Fruit fly (Drosophila melanogaster) whole organism, embryonic: ENCODE data around the gene Ssu72.

ENCODE experiments used
- ATbp ChIP-seq: fragments of 200-800 bp; sonication (Bioruptor generic); optimal IDR thresholded peaks from 2 replicates; lab custom pipeline; 2017; ENCODE audit warnings: missing biosample characterization, mild to moderate bottlenecking, missing genetic modification characterization, missing genetic modification reagents
- Ada2b ChIP-seq: fragments of 200-800 bp; sonication (Bioruptor generic); IDR thresholded peaks from 2 replicates; pipeline ENCODE4 v1.3.6; 2022; ENCODE audit warnings: missing biosample characterization, missing genetic modification characterization
- Atf3 ChIP-seq: fragments of 200-800 bp; sonication (Bioruptor generic); optimal IDR thresholded peaks from 3 replicates; lab custom pipeline; 2016; ENCODE audit warnings: missing biosample characterization, missing genetic modification characterization
- Bdp1 ChIP-seq: fragments of 200-800 bp; sonication (Bioruptor generic); optimal IDR thresholded peaks from 3 replicates; lab custom pipeline; 2016; ENCODE audit warnings: missing biosample characterization, missing genetic modification characterization
- C15 ChIP-seq: fragments of 200-800 bp; sonication (Bioruptor generic); IDR thresholded peaks from 3 replicates; pipeline ENCODE4 v1.3.6; 2022; ENCODE audit warnings: missing biosample characterization, missing genetic modification characterization
- CG10209 ChIP-seq: fragments of 200-800 bp; sonication (Bioruptor generic); optimal IDR thresholded peaks from 3 replicates; lab custom pipeline; 2017; ENCODE audit warnings: missing biosample characterization, mild to moderate bottlenecking, missing genetic modification characterization, missing genetic modification reagents
- CG10543 ChIP-seq: fragments of 200-800 bp; sonication (Bioruptor generic); optimal IDR thresholded peaks from 3 replicates; lab custom pipeline; 2017; ENCODE audit warnings: missing biosample characterization, mild to moderate bottlenecking, missing genetic modification characterization, moderate library complexity
- CG12155 ChIP-seq: fragments of 200-800 bp; sonication (Bioruptor generic); optimal IDR thresholded peaks from 3 replicates; lab custom pipeline; 2016; ENCODE audit warnings: missing biosample characterization, missing genetic modification characterization
- CG15073 ChIP-seq: fragments of 200-800 bp; sonication (Bioruptor generic); optimal IDR thresholded peaks from 2 replicates; lab custom pipeline; 2016; ENCODE audit warnings: missing biosample characterization, missing genetic modification characterization
- CG15696 ChIP-seq: fragments of 200-800 bp; sonication (Bioruptor generic); optimal IDR thresholded peaks from 2 replicates; lab custom pipeline; 2019; ENCODE audit warnings: missing biosample characterization, mild to moderate bottlenecking, missing genetic modification characterization, moderate library complexity
- CG17186 ChIP-seq: fragments of 200-800 bp; sonication (Bioruptor generic); optimal IDR thresholded peaks from 3 replicates; lab custom pipeline; 2017; ENCODE audit warnings: missing biosample characterization, missing genetic modification reagents, missing genetic modification characterization
- CG17802 ChIP-seq: fragments of 200-800 bp; sonication (Bioruptor generic); optimal IDR thresholded peaks from 2 replicates; lab custom pipeline; 2018; ENCODE audit warnings: missing biosample characterization, mild to moderate bottlenecking, missing genetic modification characterization, moderate library complexity
- CG2129 ChIP-seq: fragments of 200-800 bp; sonication (Bioruptor generic); IDR thresholded peaks from 2 replicates; pipeline ENCODE4 v1.3.6; 2022; ENCODE audit warnings: missing biosample characterization, missing genetic modification characterization; ENCODE audit not compliant: partially characterized antibody
- CG31365 ChIP-seq: fragments of 200-800 bp; sonication (Bioruptor generic); optimal IDR thresholded peaks from 2 replicates; lab custom pipeline; 2018; ENCODE audit warnings: missing biosample characterization, mild to moderate bottlenecking, missing genetic modification characterization
- CG31441 ChIP-seq: fragments of 200-800 bp; sonication (Bioruptor generic); IDR thresholded peaks from 2 replicates; pipeline ENCODE4 v1.3.6; 2022; ENCODE audit warnings: missing biosample characterization, missing genetic modification characterization
- CG33213 ChIP-seq: fragments of 200-800 bp; sonication (Bioruptor generic); optimal IDR thresholded peaks from 3 replicates; lab custom pipeline; 2016; ENCODE audit warnings: missing biosample characterization, missing genetic modification characterization
- CG33557 ChIP-seq: fragments of 200-800 bp; sonication (Bioruptor generic); optimal IDR thresholded peaks from 2 replicates; lab custom pipeline; 2019; ENCODE audit warnings: missing biosample characterization, mild to moderate bottlenecking, missing genetic modification characterization, moderate library complexity
- CG34376 ChIP-seq: fragments of 200-800 bp; sonication (Bioruptor generic); optimal IDR thresholded peaks from 2 replicates; lab custom pipeline; 2018; ENCODE audit warnings: missing biosample characterization, mild to moderate bottlenecking, missing genetic modification characterization
- CG3726 ChIP-seq: fragments of 200-800 bp; sonication (Bioruptor generic); IDR thresholded peaks from 3 replicates; pipeline ENCODE4, ENCODE4 v1.3.6; 2022; ENCODE audit warnings: missing biosample characterization, missing genetic modification characterization
- CG6175 ChIP-seq: fragments of 200-800 bp; sonication (Bioruptor generic); IDR thresholded peaks from 3 replicates; pipeline ENCODE4 v1.3.6; 2022; ENCODE audit warnings: missing biosample characterization, missing genetic modification characterization
- CG6654 ChIP-seq: fragments of 200-800 bp; sonication (Bioruptor generic); optimal IDR thresholded peaks from 2 replicates; lab custom pipeline; 2017; ENCODE audit warnings: missing biosample characterization, mild to moderate bottlenecking, missing genetic modification characterization
- CG6791 ChIP-seq: fragments of 200-800 bp; sonication (Bioruptor generic); IDR thresholded peaks from 3 replicates; pipeline ENCODE4 v1.3.6; 2022; ENCODE audit warnings: missing biosample characterization, missing genetic modification characterization; ENCODE audit not compliant: partially characterized antibody
- CG8089 ChIP-seq: fragments of 200-800 bp; sonication (Bioruptor generic); optimal IDR thresholded peaks from 3 replicates; lab custom pipeline; 2016; ENCODE audit warnings: missing biosample characterization, missing genetic modification characterization
- CG8281 ChIP-seq: fragments of 200-800 bp; sonication (Bioruptor generic); optimal IDR thresholded peaks from 2 replicates; lab custom pipeline; 2018; ENCODE audit warnings: missing biosample characterization, mild to moderate bottlenecking, missing genetic modification characterization, moderate library complexity
- CG8359 ChIP-seq: fragments of 200-800 bp; sonication (Bioruptor generic); optimal IDR thresholded peaks from 2 replicates; lab custom pipeline; 2017; ENCODE audit warnings: missing biosample characterization, mild to moderate bottlenecking, missing genetic modification characterization, borderline replicate concordance
- CG9817 ChIP-seq: fragments of 200-800 bp; sonication (Bioruptor generic); optimal IDR thresholded peaks from 2 replicates; lab custom pipeline; 2018; ENCODE audit warnings: missing biosample characterization, mild to moderate bottlenecking, missing genetic modification characterization, moderate library complexity
- CG9932 ChIP-seq: fragments of 200-800 bp; sonication (Bioruptor generic); IDR thresholded peaks from 2 replicates; pipeline ENCODE4 v1.3.6; 2022; ENCODE audit warnings: missing biosample characterization, missing genetic modification characterization
- CHES-1-like ChIP-seq: fragments of 200-800 bp; sonication (Bioruptor generic); optimal IDR thresholded peaks from 2 replicates; lab custom pipeline; 2016; ENCODE audit warnings: missing biosample characterization, missing genetic modification characterization
- CrebB ChIP-seq: fragments of 200-800 bp; sonication (Bioruptor generic); optimal IDR thresholded peaks from 3 replicates; lab custom pipeline; 2018; ENCODE audit warnings: missing biosample characterization, mild to moderate bottlenecking, missing genetic modification characterization
- Dad ChIP-seq: fragments of 200-800 bp; sonication (Bioruptor generic); optimal IDR thresholded peaks from 3 replicates; lab custom pipeline; 2016; ENCODE audit warnings: missing biosample characterization, missing genetic modification characterization
- Elba2 ChIP-seq: fragments of 200-800 bp; sonication (Bioruptor generic); optimal IDR thresholded peaks from 3 replicates; lab custom pipeline; 2016; ENCODE audit warnings: missing biosample characterization, missing genetic modification characterization
- HLH3B ChIP-seq: fragments of 200-800 bp; sonication (Bioruptor generic); IDR thresholded peaks from 2 replicates; pipeline ENCODE4 v1.3.6; 2022; ENCODE audit warnings: missing biosample characterization, missing genetic modification characterization
- MESR4 ChIP-seq: fragments of 200-800 bp; sonication (Bioruptor generic); optimal IDR thresholded peaks from 2 replicates; lab custom pipeline; 2018; ENCODE audit warnings: missing biosample characterization, mild to moderate bottlenecking, missing genetic modification characterization, moderate library complexity
- Mes4 ChIP-seq: fragments of 200-800 bp; sonication (Bioruptor generic); optimal IDR thresholded peaks from 2 replicates; lab custom pipeline; 2016; ENCODE audit warnings: missing biosample characterization, missing genetic modification characterization
- Neu2 ChIP-seq: fragments of 200-800 bp; sonication (Bioruptor generic); optimal IDR thresholded peaks from 3 replicates; lab custom pipeline; 2016; ENCODE audit warnings: missing biosample characterization, missing genetic modification characterization, borderline replicate concordance
- Nf-YB ChIP-seq: fragments of 200-800 bp; sonication (Bioruptor generic); optimal IDR thresholded peaks from 3 replicates; lab custom pipeline; 2019; ENCODE audit warnings: missing biosample characterization, mild to moderate bottlenecking, missing genetic modification characterization, moderate library complexity
- Nf-YC ChIP-seq: fragments of 200-800 bp; optimal IDR thresholded peaks from 3 replicates; lab custom pipeline; 2019; ENCODE audit warnings: missing biosample characterization, mild to moderate bottlenecking, missing genetic modification characterization, moderate library complexity
- NfI ChIP-seq: fragments of 200-800 bp; sonication (Bioruptor generic); optimal IDR thresholded peaks from 3 replicates; lab custom pipeline; 2018; ENCODE audit warnings: missing biosample characterization, mild to moderate bottlenecking, missing genetic modification characterization, moderate library complexity
- Sox102F ChIP-seq: fragments of 200-800 bp; sonication (Bioruptor generic); optimal IDR thresholded peaks from 2 replicates; lab custom pipeline; 2018; ENCODE audit warnings: missing biosample characterization, mild to moderate bottlenecking, missing genetic modification characterization, moderate library complexity
- Usf ChIP-seq: fragments of 200-800 bp; sonication (Bioruptor generic); optimal IDR thresholded peaks from 2 replicates; lab custom pipeline; 2017; ENCODE audit warnings: missing genotype, missing biosample characterization, missing genetic modification characterization
- bigmax ChIP-seq: fragments of 200-800 bp; sonication (Bioruptor generic); optimal IDR thresholded peaks from 2 replicates; lab custom pipeline; 2018; ENCODE audit warnings: missing biosample characterization, mild to moderate bottlenecking, missing genetic modification characterization
- ci ChIP-seq: fragments of 200-800 bp; sonication (Bioruptor generic); IDR thresholded peaks from 3 replicates; pipeline ENCODE4 v1.3.6; 2022; ENCODE audit warnings: missing biosample characterization, missing genetic modification characterization
- crol ChIP-seq: fragments of 200-800 bp; sonication (Bioruptor generic); IDR thresholded peaks from 2 replicates; pipeline ENCODE4 v1.3.6; 2022; ENCODE audit warnings: missing biosample characterization, missing genetic modification characterization
- dm ChIP-seq: fragments of 200-800 bp; sonication (Bioruptor generic); optimal IDR thresholded peaks from 3 replicates; lab custom pipeline; 2016; ENCODE audit warnings: missing biosample characterization, missing genetic modification characterization
- en ChIP-seq: fragments of 200-800 bp; sonication (Bioruptor generic); optimal IDR thresholded peaks from 2 replicates; lab custom pipeline; 2016; ENCODE audit warnings: missing biosample characterization, missing genetic modification characterization
- hbn ChIP-seq: fragments of 200-800 bp; sonication (Bioruptor generic); IDR thresholded peaks from 2 replicates; pipeline ENCODE4 v1.3.6; 2022; ENCODE audit warnings: missing biosample characterization, missing genetic modification characterization; ENCODE audit not compliant: partially characterized antibody
- jumu ChIP-seq: fragments of 200-800 bp; sonication (Bioruptor generic); optimal IDR thresholded peaks from 3 replicates; lab custom pipeline; 2016; ENCODE audit warnings: missing biosample characterization, missing genetic modification characterization
- pum ChIP-seq: fragments of 200-800 bp; sonication (Bioruptor generic); optimal IDR thresholded peaks from 2 replicates; lab custom pipeline; 2016; ENCODE audit warnings: missing biosample characterization, missing genetic modification characterization
- shn ChIP-seq: fragments of 200-800 bp; sonication (Bioruptor generic); optimal IDR thresholded peaks from 3 replicates; lab custom pipeline; 2016; ENCODE audit warnings: missing biosample characterization, missing genetic modification characterization
- tap ChIP-seq: fragments of 200-800 bp; optimal IDR thresholded peaks from 3 replicates; lab custom pipeline; 2019; ENCODE audit warnings: missing biosample characterization, mild to moderate bottlenecking, missing genetic modification characterization, moderate library complexity

The Ssu72 gene

dm6 chrX:19697255-19697877 is 33.0 kb downstream of the Ssu72 start (continued):
- no peak for TF ChIP-seq CG6791
- no peak for TF ChIP-seq CG9932
- TF ChIP-seq pum (GFP tag; lab: Kevin White, UChicago) = no peak
- TF ChIP-seq CG10209 (GFP tag; lab: Kevin White, UChicago) = peak; percentile 3
- TF ChIP-seq CG2129 (GFP tag; lab: Robert Waterston, UW) = no peak
- no peak for TF ChIP-seq Mes4 (GFP tag; lab: Kevin White, UChicago)
- TF ChIP-seq CG8089 (GFP tag; lab: Kevin White, UChicago) = no peak
- peak; percentile 56; the same call in 1 of the 3 replicates for TF ChIP-seq ci
- TF ChIP-seq CG10543 (GFP tag; lab: Kevin White, UChicago) = peak; percentile 42
- no peak for TF ChIP-seq bigmax (GFP tag; lab: Kevin White, UChicago)
- TF ChIP-seq ATbp (GFP tag; lab: Kevin White, UChicago) = peak; percentile 23
- peak; percentile 83 for TF ChIP-seq Nf-YB (GFP tag; lab: Kevin White, UChicago)
- TF ChIP-seq CG6654 (GFP tag; lab: Kevin White, UChicago) = no peak
- TF ChIP-seq jumu = peak; percentile 24
- no peak for TF ChIP-seq CG17802 (tag; lab: Kevin White, UChicago)
- TF ChIP-seq CG8281 (tag; lab: Kevin White, UChicago) = no peak
- no peak for TF ChIP-seq CG31365
- no peak for TF ChIP-seq Atf3 (GFP tag; lab: Kevin White, UChicago)
- no peak for TF ChIP-seq CG17186 (GFP tag; lab: Kevin White, UChicago)
- TF ChIP-seq CG15073 (GFP tag; lab: Kevin White, UChicago) = no peak
- TF ChIP-seq Usf (GFP tag; lab: Kevin White, UChicago) = no peak
- TF ChIP-seq CrebB (tag; lab: Kevin White, UChicago) = no peak
- no peak for TF ChIP-seq CG33213 (GFP tag; lab: Kevin White, UChicago)
- no peak for TF ChIP-seq CG31441 (GFP tag; lab: Robert Waterston, UW)
- no peak for TF ChIP-seq tap
- TF ChIP-seq HLH3B (GFP tag; lab: Robert Waterston, UW) = peak; percentile 26; the same call in 1 of the 2 replicates
- TF ChIP-seq CG6175 (GFP tag; lab: Robert Waterston, UW) = no peak
- TF ChIP-seq CG33557 (GFP tag; lab: Kevin White, UChicago) = peak; percentile 17
- TF ChIP-seq CG12155 (GFP tag; lab: Kevin White, UChicago) = peak; percentile 52
- peak; percentile 74 for TF ChIP-seq crol (GFP tag; lab: Robert Waterston, UW)
- no peak for TF ChIP-seq CG3726
- TF ChIP-seq NfI (GFP tag; lab: Kevin White, UChicago) = no peak
- TF ChIP-seq dm (GFP tag; lab: Kevin White, UChicago) = no peak
- no peak for TF ChIP-seq Ada2b
- no peak for TF ChIP-seq C15
- TF ChIP-seq CG34376 = no peak
- TF ChIP-seq shn = no peak
- peak; percentile 11 for TF ChIP-seq Bdp1 (GFP tag; lab: Kevin White, UChicago)
- TF ChIP-seq Sox102F (GFP tag; lab: Kevin White, UChicago) = no peak
- no peak for TF ChIP-seq hbn (GFP tag; lab: Robert Waterston, UW)
- no peak for TF ChIP-seq Dad
- TF ChIP-seq Neu2 (GFP tag; lab: Kevin White, UChicago) = no peak
- peak; percentile 44 for TF ChIP-seq CG15696
- TF ChIP-seq CHES-1-like (GFP tag; lab: Kevin White, UChicago) = no peak
- no peak for TF ChIP-seq CG8359 (GFP tag; lab: Kevin White, UChicago)
- TF ChIP-seq MESR4 (GFP tag; lab: Kevin White, UChicago) = peak; percentile 20
- TF ChIP-seq CG9817 (tag; lab: Kevin White, UChicago) = no peak
- TF ChIP-seq Elba2 = peak; percentile 76
- TF ChIP-seq en (GFP tag; lab: Kevin White, UChicago) = no peak
- peak; percentile 93 for TF ChIP-seq Nf-YC (tag; lab: Kevin White, UChicago)
